Worm (Caenorhabditis elegans) whole organism, young adult: ENCODE data around the gene fbxa-182.

Experiments
- B0336.3 ChIP-seq: fragments of 200-800 bp; sonication (Bioruptor generic); IDR thresholded peaks from 2 replicates; pipeline ENCODE4 v1.3.6; 2022; ENCODE audit warnings: missing genetic modification characterization, missing compliant biosample characterization
- nfya-1 ChIP-seq: sonication (generic microtip); optimal IDR thresholded peaks from 2 replicates; lab custom pipeline; 2017; ENCODE audit warnings: antibody characterized with exemption, missing compliant biosample characterization, missing genetic modification characterization, borderline replicate concordance; ENCODE audit not compliant: insufficient read depth

DNA sequence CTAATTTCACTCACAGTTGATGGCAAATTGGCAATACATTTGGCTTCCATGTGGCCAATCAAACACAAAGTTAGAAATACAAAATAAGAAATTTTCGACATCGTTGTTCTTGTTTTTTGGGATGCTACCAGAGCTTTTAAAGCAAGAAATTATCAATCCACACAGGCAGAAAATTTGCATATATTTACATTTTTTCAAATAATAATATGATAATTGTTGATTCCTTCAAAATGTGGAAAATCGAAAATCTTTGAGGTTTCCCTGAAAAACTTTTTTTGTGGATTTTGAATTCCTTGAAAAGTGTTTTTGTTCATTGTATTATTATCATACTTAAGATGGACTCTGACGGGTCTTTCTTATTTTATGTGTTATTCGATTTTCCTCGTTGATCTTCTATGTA, 21.7 kb downstream of the fbxa-182 start, which contains the start of gene F16G10.10:
- no peak for TF ChIP-seq nfya-1 (tag; lab: Kevin White, UChicago)
- TF ChIP-seq B0336.3 (GFP tag; lab: Robert Waterston, UW) = no peak
